Worm (Caenorhabditis elegans) whole organism, young adult: ENCODE measurements around the gene ubc-18.

Experiments
- B0019.2 ChIP-seq: fragments of 200-800 bp; sonication (Bioruptor generic); conservative IDR thresholded peaks from 2 replicates; pipeline ENCODE4 v1.3.6; 2022; ENCODE audit warnings: missing genetic modification reagents, missing genetic modification characterization, missing compliant biosample characterization
- B0035.1 ChIP-seq: sonication (generic microtip); optimal IDR thresholded peaks from 2 replicates; lab custom pipeline; 2016; ENCODE audit warnings: missing genetic modification characterization, mild to moderate bottlenecking, missing compliant biosample characterization, missing genotype, missing genetic modification reagents
- B0261.1 ChIP-seq: sonication (generic microtip); optimal IDR thresholded peaks from 2 replicates; lab custom pipeline; 2016; ENCODE audit warnings: mild to moderate bottlenecking, missing genetic modification characterization, moderate library complexity, missing compliant biosample characterization
- B0336.3 ChIP-seq: fragments of 200-800 bp; sonication (Bioruptor generic); IDR thresholded peaks from 2 replicates; pipeline ENCODE4 v1.3.6; 2022; ENCODE audit warnings: missing genetic modification characterization, missing compliant biosample characterization
- F55B11.4 ChIP-seq: sonication (generic microtip); optimal IDR thresholded peaks from 2 replicates; lab custom pipeline; 2016; ENCODE audit warnings: missing compliant biosample characterization, missing genetic modification characterization, borderline replicate concordance; ENCODE audit not compliant: insufficient read depth
- K11D2.4 ChIP-seq: fragments of 200-800 bp; sonication (Bioruptor generic); IDR thresholded peaks from 2 replicates; pipeline ENCODE4 v1.3.6; 2022; ENCODE audit warnings: missing genetic modification reagents, missing genetic modification characterization, missing compliant biosample characterization
- T26A5.8 ChIP-seq: sonication (generic microtip); optimal IDR thresholded peaks from 2 replicates; lab custom pipeline; 2016; ENCODE audit warnings: missing genetic modification characterization, missing compliant biosample characterization
- Y56A3A.18 ChIP-seq: fragments of 200-800 bp; sonication (Bioruptor generic); IDR thresholded peaks from 2 replicates; pipeline ENCODE4 v1.3.6; 2022; ENCODE audit warnings: missing genetic modification reagents, missing genetic modification characterization, missing compliant biosample characterization
- Y95B8A.8 ChIP-seq: fragments of 200-800 bp; sonication (Bioruptor generic); IDR thresholded peaks from 2 replicates; pipeline ENCODE4 v1.3.6; 2022; ENCODE audit warnings: missing genetic modification reagents, missing genetic modification characterization, missing compliant biosample characterization
- ama-1 ChIP-seq, 3 experiments: fragments of 150-350 bp in 1 of 3; sonication (generic microtip) in 2 of 3; optimal IDR thresholded peaks; 2 replicates each; lab custom pipeline; 2014 to 2018; ENCODE audit warnings: missing biosample characterization in 2 of 3, missing genetic modification characterization in 2 of 3, missing genetic modification reagents in 2 of 3
- athp-1 ChIP-seq: sonication (generic microtip); optimal IDR thresholded peaks from 2 replicates; lab custom pipeline; 2017; ENCODE audit warnings: mild to moderate bottlenecking, missing genetic modification characterization, missing compliant biosample characterization
- attf-3 ChIP-seq: fragments of 200-800 bp; sonication (Bioruptor generic); conservative IDR thresholded peaks from 2 replicates; pipeline ENCODE4 v1.3.6; 2022; ENCODE audit warnings: missing genetic modification reagents, missing genetic modification characterization, missing compliant biosample characterization
- bed-2 ChIP-seq: fragments of 200-800 bp; sonication (Bioruptor generic); IDR thresholded peaks from 2 replicates; pipeline ENCODE4 v1.3.6; 2022; ENCODE audit warnings: missing genetic modification reagents, missing genetic modification characterization, missing compliant biosample characterization
- ccch-3 ChIP-seq: fragments of 200-800 bp; sonication (Bioruptor generic); optimal IDR thresholded peaks from 2 replicates; lab custom pipeline; 2018; ENCODE audit warnings: mild to moderate bottlenecking, missing genetic modification characterization, missing compliant biosample characterization
- cebp-1 ChIP-seq, 2 experiments: fragments of 200-800 bp in 1 of 2; sonication (Bioruptor generic) in 1 of 2; sonication (generic microtip) in 1 of 2; IDR thresholded peaks in 1 of 2; optimal IDR thresholded peaks in 1 of 2; 2 replicates each; pipeline versions ENCODE4 v1.3.6 to Lab custom; 2017 to 2022; ENCODE audit warnings: missing compliant biosample characterization in 2 of 2, missing genetic modification characterization in 2 of 2, mild to moderate bottlenecking in 1 of 2, missing genetic modification reagents in 1 of 2, moderate library complexity in 1 of 2
- ceh-79 ChIP-seq: sonication (generic microtip); optimal IDR thresholded peaks from 2 replicates; lab custom pipeline; 2017; ENCODE audit warnings: mild to moderate bottlenecking, missing genetic modification characterization, missing compliant biosample characterization
- die-1 ChIP-seq: sonication (generic microtip); optimal IDR thresholded peaks from 2 replicates; lab custom pipeline; 2016; ENCODE audit warnings: missing genotype, mild to moderate bottlenecking, missing genetic modification characterization, missing compliant biosample characterization
- dox-1 ChIP-seq: fragments of 200-800 bp; sonication (Bioruptor generic); IDR thresholded peaks from 2 replicates; pipeline ENCODE4 v1.3.6; 2022; ENCODE audit warnings: missing genetic modification reagents, missing genetic modification characterization, missing compliant biosample characterization
- dpff-1 ChIP-seq: sonication (generic microtip); optimal IDR thresholded peaks from 2 replicates; lab custom pipeline; 2017; ENCODE audit warnings: mild to moderate bottlenecking, missing genetic modification characterization, missing compliant biosample characterization
- dpl-1 ChIP-seq: fragments of 150-350 bp; optimal IDR thresholded peaks from 2 replicates; lab custom pipeline; 2014; ENCODE audit warnings: missing biosample characterization, missing genetic modification reagents, missing genetic modification characterization
- hmg-1.2 ChIP-seq: fragments of 200-800 bp; sonication (Bioruptor generic); IDR thresholded peaks from 2 replicates; pipeline ENCODE4 v1.3.6; 2022; ENCODE audit warnings: missing genetic modification reagents, missing genetic modification characterization, missing compliant biosample characterization
- hrde-1 ChIP-seq: sonication (generic microtip); optimal IDR thresholded peaks from 2 replicates; lab custom pipeline; 2016; ENCODE audit warnings: missing genetic modification characterization, mild to moderate bottlenecking, missing compliant biosample characterization, moderate library complexity, missing genotype, missing genetic modification reagents, borderline replicate concordance
- lag-1 ChIP-seq: fragments of 200-800 bp; sonication (Bioruptor generic); IDR thresholded peaks from 2 replicates; pipeline ENCODE4 v1.3.6; 2022; ENCODE audit warnings: missing genetic modification reagents, missing genetic modification characterization, missing compliant biosample characterization
- let-526 ChIP-seq: fragments of 200-800 bp; sonication (Bioruptor generic); IDR thresholded peaks from 2 replicates; pipeline ENCODE4 v1.3.6; 2022; ENCODE audit warnings: missing genetic modification reagents, missing genetic modification characterization, missing compliant biosample characterization
- let-607 ChIP-seq, 2 experiments: fragments of 200-800 bp in 1 of 2; sonication (Bioruptor generic) in 1 of 2; sonication (generic microtip) in 1 of 2; optimal IDR thresholded peaks; 2 replicates each; lab custom pipeline; 2016 to 2018; ENCODE audit warnings: mild to moderate bottlenecking in 2 of 2, missing compliant biosample characterization in 2 of 2, missing genetic modification characterization in 2 of 2, moderate library complexity in 2 of 2, missing genotype in 1 of 2
- lin-35 ChIP-seq, 3 experiments: fragments of 150-350 bp in 2 of 3; sonication (generic microtip) in 1 of 3; optimal IDR thresholded peaks; 2 replicates each; lab custom pipeline; 2014 to 2018; ENCODE audit warnings: missing biosample characterization in 3 of 3, missing genetic modification characterization in 3 of 3, missing genetic modification reagents in 3 of 3
- lsl-1 ChIP-seq: fragments of 200-800 bp; sonication (Bioruptor generic); optimal IDR thresholded peaks from 2 replicates; lab custom pipeline; 2018; ENCODE audit warnings: mild to moderate bottlenecking, missing genetic modification characterization, moderate library complexity, missing compliant biosample characterization
- madf-6 ChIP-seq: fragments of 200-800 bp; sonication (Bioruptor generic); IDR thresholded peaks from 2 replicates; pipeline ENCODE4 v1.3.6; 2022; ENCODE audit warnings: missing genetic modification reagents, missing genetic modification characterization, missing compliant biosample characterization
- mes-4 ChIP-seq: sonication (generic microtip); optimal IDR thresholded peaks from 2 replicates; lab custom pipeline; 2016; ENCODE audit warnings: missing genotype, missing genetic modification characterization, missing compliant biosample characterization
- mxl-1 ChIP-seq: sonication (generic microtip); optimal IDR thresholded peaks from 2 replicates; lab custom pipeline; 2016; ENCODE audit warnings: missing genetic modification characterization, missing compliant biosample characterization
- nfya-2 ChIP-seq: fragments of 200-800 bp; sonication (Bioruptor generic); IDR thresholded peaks from 2 replicates; pipeline ENCODE4 v1.3.6; 2022; ENCODE audit warnings: missing genetic modification reagents, missing genetic modification characterization, missing compliant biosample characterization
- nfyb-1 ChIP-seq: fragments of 200-800 bp; sonication (Bioruptor generic); IDR thresholded peaks from 2 replicates; pipeline ENCODE4 v1.3.6; 2022; ENCODE audit warnings: missing genetic modification reagents, missing genetic modification characterization, missing compliant biosample characterization
- nhr-179 ChIP-seq: sonication (generic microtip); optimal IDR thresholded peaks from 2 replicates; lab custom pipeline; 2016; ENCODE audit warnings: mild to moderate bottlenecking, missing genetic modification characterization, missing compliant biosample characterization
- nhr-27 ChIP-seq: fragments of 200-800 bp; sonication (Bioruptor generic); optimal IDR thresholded peaks from 2 replicates; lab custom pipeline; 2018; ENCODE audit warnings: mild to moderate bottlenecking, missing genetic modification characterization, moderate library complexity, missing compliant biosample characterization
- nhr-80 ChIP-seq: sonication (generic microtip); optimal IDR thresholded peaks from 2 replicates; lab custom pipeline; 2016; ENCODE audit warnings: missing genetic modification characterization, missing compliant biosample characterization
- rpc-1 ChIP-seq, 2 experiments: fragments of 150-350 bp in 1 of 2; sonication (generic microtip) in 1 of 2; optimal IDR thresholded peaks; 2 replicates each; lab custom pipeline; 2014 to 2018; ENCODE audit warnings: missing biosample characterization in 1 of 2, missing genetic modification characterization in 1 of 2, missing genetic modification reagents in 1 of 2, missing genotype in 1 of 2
- snpc-1.3 ChIP-seq: sonication (generic microtip); optimal IDR thresholded peaks from 2 replicates; lab custom pipeline; 2017; ENCODE audit warnings: missing genetic modification characterization, mild to moderate bottlenecking, missing compliant biosample characterization, antibody characterized with exemption, moderate library complexity, missing genotype, missing genetic modification reagents; ENCODE audit not compliant: insufficient read depth
- snpc-3.4 ChIP-seq: sonication (generic microtip); optimal IDR thresholded peaks from 2 replicates; lab custom pipeline; 2017; ENCODE audit warnings: missing genetic modification characterization, mild to moderate bottlenecking, missing compliant biosample characterization, antibody characterized with exemption, moderate library complexity, missing genotype, missing genetic modification reagents
- snpc-4 ChIP-seq, 5 experiments: fragments of 150-350 bp in 1 of 5; sonication (generic microtip) in 4 of 5; optimal IDR thresholded peaks; 2 replicates each; lab custom pipeline; 2014 to 2018; ENCODE audit warnings: missing genetic modification characterization in 5 of 5, missing biosample characterization in 3 of 5, antibody characterized with exemption in 2 of 5, mild to moderate bottlenecking in 2 of 5, missing compliant biosample characterization in 2 of 5, missing genotype in 2 of 5, moderate library complexity in 2 of 5, missing genetic modification reagents in 1 of 5
- somi-1 ChIP-seq: fragments of 200-800 bp; sonication (Bioruptor generic); optimal IDR thresholded peaks from 2 replicates; lab custom pipeline; 2018; ENCODE audit warnings: mild to moderate bottlenecking, missing genetic modification characterization, missing compliant biosample characterization
- tbp1 ChIP-seq: fragments of 200-800 bp; sonication (Bioruptor generic); optimal IDR thresholded peaks from 2 replicates; lab custom pipeline; 2018; ENCODE audit warnings: mild to moderate bottlenecking, missing genetic modification characterization, missing compliant biosample characterization
- tlf-1 ChIP-seq: fragments of 200-800 bp; sonication (Bioruptor generic); optimal IDR thresholded peaks from 2 replicates; lab custom pipeline; 2018; ENCODE audit warnings: mild to moderate bottlenecking, missing genetic modification characterization, missing compliant biosample characterization
- xnd-1 ChIP-seq: sonication (generic microtip); optimal IDR thresholded peaks from 2 replicates; lab custom pipeline; 2016; ENCODE audit warnings: missing genotype, missing genetic modification reagents, missing genetic modification characterization, missing compliant biosample characterization
- ztf-3 ChIP-seq: fragments of 200-800 bp; sonication (Bioruptor generic); optimal IDR thresholded peaks from 2 replicates; lab custom pipeline; 2018; ENCODE audit warnings: mild to moderate bottlenecking, missing genetic modification characterization, missing compliant biosample characterization

Gene ubc-18

DNA sequence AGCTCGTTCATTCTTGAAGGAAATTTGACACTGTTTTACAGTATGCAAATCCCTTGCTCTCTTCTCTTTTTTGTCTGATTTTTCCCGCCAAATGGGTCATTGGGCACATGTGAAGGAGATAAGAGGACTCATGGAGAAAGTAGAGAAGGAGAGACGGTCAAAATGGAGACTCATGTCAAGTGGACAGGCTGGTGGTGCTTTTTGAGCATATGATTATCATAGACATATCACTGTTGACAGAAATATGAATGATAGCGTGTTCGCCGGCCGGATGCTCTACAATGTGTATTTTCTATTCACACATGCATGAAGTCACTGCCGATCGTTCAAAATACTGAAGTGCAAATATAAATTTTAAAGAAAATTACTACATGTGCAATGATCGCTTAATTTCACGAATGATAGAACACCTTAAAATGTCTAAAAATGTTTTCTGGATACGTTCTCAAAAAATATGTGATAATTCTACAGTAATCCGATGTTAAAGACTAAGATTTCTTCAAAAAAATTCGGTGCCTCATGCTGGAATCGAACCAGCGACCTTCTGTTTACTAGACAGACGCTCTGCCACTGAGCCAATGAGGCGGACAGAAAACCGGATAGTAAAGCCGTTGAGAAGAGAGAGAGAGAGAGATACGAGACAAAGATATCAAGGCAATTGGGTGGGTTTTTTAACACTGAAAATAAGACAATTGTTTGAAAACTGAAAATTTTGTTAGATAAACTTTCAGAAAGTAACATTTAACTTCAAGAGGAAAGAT lies 38.1 kb downstream of the ubc-18 start (continued):
- TF ChIP-seq nhr-27 (tag; lab: Kevin White, UChicago) (no peak), F55B11.4 (tag; lab: Kevin White, UChicago) (no peak), hrde-1 (tag; lab: Kevin White, UChicago) (peak; percentile 66), attf-3 (GFP tag; lab: Robert Waterston, UW) (0 out of 2 replicates have a peak, but pooled peaks have one; percentile 35), snpc-3.4 (tag; lab: Kevin White, UChicago) (peak; percentile 89), nhr-80 (tag; lab: Kevin White, UChicago) (peak; percentile 81), lsl-1 (GFP tag; lab: Kevin White, UChicago) (peak; percentile 8), B0261.1 (tag; lab: Kevin White, UChicago) (peak; percentile 83), nhr-179 (tag; lab: Kevin White, UChicago) (no peak), B0019.2 (GFP tag; lab: Robert Waterston, UW) (no peak), ama-1 (optimal IDR thresholded peaks at IDR 0.05; lab: Kevin White, UChicago) (no peak), ama-1 (GFP tag; optimal IDR thresholded peaks at IDR 0.05; lab: Kevin White, UChicago) (no peak), mes-4 (tag; lab: Kevin White, UChicago) (peak; percentile 12), ceh-79 (tag; lab: Kevin White, UChicago) (no peak), K11D2.4 (GFP tag; lab: Robert Waterston, UW) (no peak), dox-1 (GFP tag; lab: Robert Waterston, UW) (0 out of 2 replicates have a peak, but pooled peaks have one; percentile 17), mxl-1 (tag; lab: Kevin White, UChicago) (no peak), nfyb-1 (GFP tag; lab: Robert Waterston, UW) (peak; percentile 58; the same call in 1 of the 2 replicates), lag-1 (no peak), tlf-1 (peak; percentile 10), T26A5.8 (tag; lab: Kevin White, UChicago) (no peak), xnd-1 (no peak), die-1 (tag; lab: Kevin White, UChicago) (peak; percentile 27), bed-2 (no peak), let-607 (tag; optimal IDR thresholded peaks at IDR 0.05; lab: Kevin White, UChicago) (peak in 1 of 2 experiments; percentile 30), athp-1 (no peak), somi-1 (no peak), cebp-1 (GFP tag; IDR thresholded peaks at IDR 0.05; lab: Robert Waterston, UW) (no peak), cebp-1 (tag; optimal IDR thresholded peaks at IDR 0.05; lab: Kevin White, UChicago) (peak; percentile 12), B0336.3 (GFP tag; lab: Robert Waterston, UW) (peak; percentile 48; the same call in 1 of the 2 replicates), ztf-3 (GFP tag; lab: Kevin White, UChicago) (no peak), Y95B8A.8 (GFP tag; lab: Robert Waterston, UW) (no peak), snpc-4 (GFP tag; optimal IDR thresholded peaks at IDR 0.05; lab: Kevin White, UChicago) (peak; percentile 84), snpc-4 (tag; optimal IDR thresholded peaks at IDR 0.05; lab: Kevin White, UChicago) (peak; percentile 91 to 94 (median 92)), Y56A3A.18 (GFP tag; lab: Robert Waterston, UW) (no peak), rpc-1 (optimal IDR thresholded peaks at IDR 0.05; lab: Kevin White, UChicago) (peak; percentile 77), rpc-1 (tag; optimal IDR thresholded peaks at IDR 0.05; lab: Kevin White, UChicago) (peak; percentile 72), tbp1 (GFP tag; lab: Kevin White, UChicago) (peak; percentile 93), snpc-1.3 (peak; percentile 14), madf-6 (GFP tag; lab: Robert Waterston, UW) (0 out of 2 replicates have a peak, but pooled peaks have one; percentile 19), hmg-1.2 (peak; percentile 43), let-526 (peak; percentile 45; the same call in 1 of the 2 replicates), lin-35 (GFP tag; optimal IDR thresholded peaks at IDR 0.05; lab: Kevin White, UChicago) (peak in 1 of 3 experiments; percentile 39), nfya-2 (GFP tag; lab: Robert Waterston, UW) (no peak), dpl-1 (no peak), dpff-1 (tag; lab: Kevin White, UChicago) (no peak), B0035.1 (no peak), ccch-3 (GFP tag; lab: Kevin White, UChicago) (no peak)
